Worm (Caenorhabditis elegans): Measurements from ENCODE around the gene R09E10.5.

Gene R09E10.5

ce11 chrIV:10284194-10284910 is 17.8 kb downstream of the R09E10.5 start, which contains the start of gene rad-51 (continued):
- TF ChIP-seq B0336.3 (GFP tag; IDR thresholded peaks at IDR 0.05) = peak; percentile 14; the same call in 1 of the 2 replicates
- peak; percentile 19 for TF ChIP-seq ztf-18 (tag; optimal IDR thresholded peaks at IDR 0.05)
- 0 out of 2 replicates have a peak, but pooled peaks have one; percentile 15 for TF ChIP-seq Y95B8A.8 (GFP tag; IDR thresholded peaks at IDR 0.05)
- peak; percentile 77 for TF ChIP-seq attf-5 (GFP tag; optimal IDR thresholded peaks at IDR 0.05)
- TF ChIP-seq F57C9.4 (tag; optimal IDR thresholded peaks at IDR 0.05) = no peak
- TF ChIP-seq attf-3 (GFP tag; conservative IDR thresholded peaks at IDR 0.05) = 0 out of 2 replicates have a peak, but pooled peaks have one; percentile 38
- peak; percentile 71 for TF ChIP-seq dox-1 (GFP tag; IDR thresholded peaks at IDR 0.05)
- TF ChIP-seq attf-6 (GFP tag; IDR thresholded peaks at IDR 0.05) = no peak

- TF ChIP-seq dpl-1 (GFP tag; optimal IDR thresholded peaks at IDR 0.05) (no peak), B0336.3 (GFP tag; IDR thresholded peaks at IDR 0.05) (no peak), nhr-80 (tag; optimal IDR thresholded peaks at IDR 0.05) (peak; percentile 5), zfh-2 (GFP tag; conservative IDR thresholded peaks at IDR 0.05) (no peak)
These were observed 20.6 kb downstream of the R09E10.5 start, which contains the start of gene thk-1 for ce11 chrIV:10281482-10281881. Gene thk-1, minus strand, starts transcription at chrIV:10281582.

- TF ChIP-seq mel-28 (tag; optimal IDR thresholded peaks at IDR 0.05; ENCODE audit: borderline replicate concordance) = no peak
- TF ChIP-seq B0035.1 (tag; optimal IDR thresholded peaks at IDR 0.05) = no peak
- TF ChIP-seq F37B4.10 (GFP tag; IDR thresholded peaks at IDR 0.05) = no peak
- no peak for TF ChIP-seq zim-3 (tag; optimal IDR thresholded peaks at IDR 0.05)
- TF ChIP-seq F23B12.7 (tag; optimal IDR thresholded peaks at IDR 0.05; ENCODE audit: insufficient read depth) = no peak
These were observed 24.4 kb downstream of the R09E10.5 start, which contains the start of gene Y43C5A.4 for ce11 chrIV:10277716-10278115. Gene Y43C5A.4, plus strand, starts transcription at chrIV:10278016.

- TF ChIP-seq D2030.7 (GFP tag; IDR thresholded peaks at IDR 0.05) (no peak), ceh-100 (GFP tag; IDR thresholded peaks at IDR 0.05) (no peak), K12H6.12 (tag; optimal IDR thresholded peaks at IDR 0.05) (no peak), dpff-1 (tag; optimal IDR thresholded peaks at IDR 0.05) (no peak), mel-28 (tag; optimal IDR thresholded peaks at IDR 0.05; ENCODE audit: borderline replicate concordance) (no peak), ceh-91 (GFP tag; IDR thresholded peaks at IDR 0.05) (no peak), tlf-1 (GFP tag; optimal IDR thresholded peaks at IDR 0.05) (no peak)
These were observed 25.1 kb downstream of the R09E10.5 start, which contains the start of gene Y43C5A.7 for ce11 chrIV:10276960-10277359. Gene Y43C5A.7, plus strand, starts transcription at chrIV:10277260.

- no peak for TF ChIP-seq madf-6 (GFP tag; IDR thresholded peaks at IDR 0.05)
- no peak for TF ChIP-seq Y53G8AR.9 (GFP tag; conservative IDR thresholded peaks at IDR 0.05)
- TF ChIP-seq lin-26 (GFP tag; IDR thresholded peaks at IDR 0.05) = no peak
- TF ChIP-seq ztf-6 (GFP tag; IDR thresholded peaks at IDR 0.05) = no peak
- no peak for TF ChIP-seq aptf-2 (GFP tag; conservative IDR thresholded peaks at IDR 0.05)
- no peak for TF ChIP-seq F22D6.2 (tag; optimal IDR thresholded peaks at IDR 0.05)
- no peak for TF ChIP-seq cebp-1 (GFP tag; IDR thresholded peaks at IDR 0.05)
- TF ChIP-seq cebp-1 (tag; optimal IDR thresholded peaks at IDR 0.05) = no peak
- no peak for TF ChIP-seq T07F8.4 (tag; optimal IDR thresholded peaks at IDR 0.05)
- TF ChIP-seq ama-1 (optimal IDR thresholded peaks at IDR 0.05) = no peak
- no peak for TF ChIP-seq ama-1 (GFP tag; optimal IDR thresholded peaks at IDR 0.05)
- no peak for TF ChIP-seq him-1 (tag; optimal IDR thresholded peaks at IDR 0.05)
- TF ChIP-seq Y79H2A.3 (GFP tag; conservative IDR thresholded peaks at IDR 0.05) = no peak
- TF ChIP-seq tbp1 (GFP tag; optimal IDR thresholded peaks at IDR 0.05) = no peak
- TF ChIP-seq lag-1 (GFP tag; IDR thresholded peaks at IDR 0.05) = no peak
- no peak for TF ChIP-seq madf-3 (GFP tag; IDR thresholded peaks at IDR 0.05)
- no peak for TF ChIP-seq egl-18 (GFP tag; IDR thresholded peaks at IDR 0.05)
- no peak for TF ChIP-seq F57C9.4 (tag; optimal IDR thresholded peaks at IDR 0.05)
- no peak for TF ChIP-seq snpc-3.4 (tag; optimal IDR thresholded peaks at IDR 0.05)
- no peak for TF ChIP-seq F23B12.7 (tag; optimal IDR thresholded peaks at IDR 0.05; ENCODE audit: insufficient read depth)
- TF ChIP-seq nhr-80 (tag; optimal IDR thresholded peaks at IDR 0.05) = no peak
These were observed 27.1 kb downstream of the R09E10.5 start for ce11 chrIV:10275050-10275449.
